Fruit fly (Drosophila melanogaster) whole organism, embryonic: ENCODE data around the gene Hr4.

Experiments used
- CG10267 ChIP-seq: fragments of 200-800 bp; sonication (Bioruptor generic); optimal IDR thresholded peaks from 2 replicates; lab custom pipeline; 2018; ENCODE audit warnings: missing biosample characterization, mild to moderate bottlenecking, missing genetic modification characterization, moderate library complexity
- CG10274 ChIP-seq: fragments of 200-800 bp; sonication (Bioruptor generic); optimal IDR thresholded peaks from 3 replicates; lab custom pipeline; 2017; ENCODE audit warnings: missing biosample characterization, mild to moderate bottlenecking, missing genetic modification characterization
- CG10366 ChIP-seq: fragments of 200-800 bp; sonication (Bioruptor generic); IDR thresholded peaks from 2 replicates; pipeline ENCODE4 v1.3.6; 2022; ENCODE audit warnings: missing biosample characterization, missing genetic modification characterization
- CG11560 ChIP-seq: fragments of 200-800 bp; sonication (Bioruptor generic); IDR thresholded peaks from 3 replicates; pipeline ENCODE4 v1.3.6; 2022; ENCODE audit warnings: missing biosample characterization, missing genetic modification characterization
- CG11695 ChIP-seq: fragments of 200-800 bp; sonication (Bioruptor generic); IDR thresholded peaks from 3 replicates; pipeline ENCODE4 v1.3.6; 2022; ENCODE audit warnings: missing biosample characterization, missing genetic modification characterization
- CG11696 ChIP-seq: fragments of 200-800 bp; sonication (Bioruptor generic); IDR thresholded peaks from 2 replicates; pipeline ENCODE4 v1.3.6; 2022; ENCODE audit warnings: missing biosample characterization, missing genetic modification characterization
- CG1233 ChIP-seq: fragments of 200-800 bp; sonication (Bioruptor generic); optimal IDR thresholded peaks from 4 replicates; lab custom pipeline; 2018; ENCODE audit warnings: missing biosample characterization, mild to moderate bottlenecking, missing genetic modification characterization
- CG13123 ChIP-seq: fragments of 200-800 bp; sonication (Bioruptor generic); optimal IDR thresholded peaks from 2 replicates; lab custom pipeline; 2016; ENCODE audit warnings: missing biosample characterization, missing genetic modification characterization
- CG15011 ChIP-seq: fragments of 200-800 bp; sonication (Bioruptor generic); optimal IDR thresholded peaks from 3 replicates; lab custom pipeline; 2018; ENCODE audit warnings: missing biosample characterization, mild to moderate bottlenecking, missing genetic modification characterization
- CG18599 ChIP-seq: fragments of 200-800 bp; sonication (Bioruptor generic); optimal IDR thresholded peaks from 3 replicates; lab custom pipeline; 2017; ENCODE audit warnings: missing biosample characterization, missing genetic modification characterization, mild to moderate bottlenecking, moderate library complexity, missing genetic modification reagents
- CG32767 ChIP-seq: fragments of 200-800 bp; sonication (Bioruptor generic); IDR thresholded peaks from 2 replicates; pipeline ENCODE4 v1.3.6; 2022; ENCODE audit warnings: missing biosample characterization, missing genetic modification characterization
- CG34224 ChIP-seq: fragments of 200-800 bp; sonication (Bioruptor generic); IDR thresholded peaks from 3 replicates; pipeline ENCODE4 v1.3.6; 2022; ENCODE audit warnings: missing biosample characterization, missing genetic modification characterization; ENCODE audit not compliant: partially characterized antibody
- CG3995 ChIP-seq: fragments of 200-800 bp; sonication (Bioruptor generic); optimal IDR thresholded peaks from 3 replicates; lab custom pipeline; 2016; ENCODE audit warnings: missing biosample characterization, missing genetic modification characterization
- CG4282 ChIP-seq: fragments of 200-800 bp; sonication (Bioruptor generic); optimal IDR thresholded peaks from 2 replicates; lab custom pipeline; 2016; ENCODE audit warnings: missing biosample characterization, missing genetic modification characterization
- CG4404 ChIP-seq: fragments of 200-800 bp; sonication (Bioruptor generic); IDR thresholded peaks from 2 replicates; pipeline ENCODE4 v1.3.6; 2022; ENCODE audit warnings: missing biosample characterization, missing genetic modification characterization
- CG7928 ChIP-seq: fragments of 200-800 bp; sonication (Bioruptor generic); optimal IDR thresholded peaks from 2 replicates; lab custom pipeline; 2017; ENCODE audit warnings: missing biosample characterization, mild to moderate bottlenecking, missing genetic modification characterization
- CG7963 ChIP-seq: fragments of 200-800 bp; sonication (Bioruptor generic); IDR thresholded peaks from 3 replicates; pipeline ENCODE4 v1.3.6; 2022; ENCODE audit warnings: missing biosample characterization, missing genetic modification characterization; ENCODE audit not compliant: partially characterized antibody
- CG8089 ChIP-seq: fragments of 200-800 bp; sonication (Bioruptor generic); optimal IDR thresholded peaks from 3 replicates; lab custom pipeline; 2016; ENCODE audit warnings: missing biosample characterization, missing genetic modification characterization
- CG8281 ChIP-seq: fragments of 200-800 bp; sonication (Bioruptor generic); optimal IDR thresholded peaks from 2 replicates; lab custom pipeline; 2018; ENCODE audit warnings: missing biosample characterization, mild to moderate bottlenecking, missing genetic modification characterization, moderate library complexity
- CG8478 ChIP-seq: fragments of >200 bp; optimal IDR thresholded peaks from 2 replicates; lab custom pipeline; 2018
- CG8765 ChIP-seq: fragments of 200-800 bp; sonication (Bioruptor generic); IDR thresholded peaks from 2 replicates; pipeline ENCODE4 v1.3.6; 2022; ENCODE audit warnings: missing biosample characterization, missing genetic modification characterization
- CG9797 ChIP-seq: fragments of 200-800 bp; sonication (Bioruptor generic); optimal IDR thresholded peaks from 3 replicates; lab custom pipeline; 2018; ENCODE audit warnings: missing biosample characterization, mild to moderate bottlenecking, missing genetic modification characterization
- Dbx ChIP-seq: fragments of 200-800 bp; sonication (Bioruptor generic); IDR thresholded peaks from 3 replicates; pipeline ENCODE4 v1.3.6; 2022; ENCODE audit warnings: missing biosample characterization, missing genetic modification characterization
- Dfd ChIP-seq, 2 experiments: fragments of >200 bp; optimal IDR thresholded peaks; 2 replicates each; lab custom pipeline; 2017; ENCODE audit warnings: missing biosample characterization in 2 of 2, missing genetic modification characterization in 2 of 2
- Drgx ChIP-seq: fragments of 200-800 bp; sonication (Bioruptor generic); IDR thresholded peaks from 2 replicates; pipeline ENCODE4 v1.3.6; 2022; ENCODE audit warnings: missing biosample characterization, missing genetic modification characterization
- HLH3B ChIP-seq: fragments of 200-800 bp; sonication (Bioruptor generic); IDR thresholded peaks from 2 replicates; pipeline ENCODE4 v1.3.6; 2022; ENCODE audit warnings: missing biosample characterization, missing genetic modification characterization
- HLH54F ChIP-seq: fragments of 200-800 bp; sonication (Bioruptor generic); optimal IDR thresholded peaks from 3 replicates; lab custom pipeline; 2016; ENCODE audit warnings: missing biosample characterization, missing genetic modification characterization
- Hmr ChIP-seq: fragments of 200-800 bp; sonication (Bioruptor generic); optimal IDR thresholded peaks from 3 replicates; lab custom pipeline; 2017; ENCODE audit warnings: mild to moderate bottlenecking, missing biosample characterization, missing genetic modification reagents, missing genetic modification characterization
- MESR4 ChIP-seq: fragments of 200-800 bp; sonication (Bioruptor generic); optimal IDR thresholded peaks from 2 replicates; lab custom pipeline; 2018; ENCODE audit warnings: missing biosample characterization, mild to moderate bottlenecking, missing genetic modification characterization, moderate library complexity
- PHDP ChIP-seq: fragments of 200-800 bp; sonication (Bioruptor generic); optimal IDR thresholded peaks from 3 replicates; lab custom pipeline; 2018; ENCODE audit warnings: missing biosample characterization, mild to moderate bottlenecking, missing genetic modification characterization, moderate library complexity
- Poxn ChIP-seq: fragments of 200-800 bp; sonication (Bioruptor generic); IDR thresholded peaks from 2 replicates; pipeline ENCODE4 v1.3.6; 2022; ENCODE audit warnings: missing biosample characterization, missing genetic modification characterization
- Stat92E ChIP-seq, 3 experiments: fragments of >200 bp in 2 of 3; fragments of 200-800 bp in 1 of 3; sonication (Bioruptor generic) in 1 of 3; optimal IDR thresholded peaks; 2 replicates each; lab custom pipeline; 2017 to 2019; ENCODE audit warnings: missing biosample characterization in 3 of 3, missing genetic modification characterization in 3 of 3, mild to moderate bottlenecking in 1 of 3, moderate library complexity in 1 of 3
- Vsx1 ChIP-seq: fragments of 200-800 bp; sonication (Bioruptor generic); optimal IDR thresholded peaks from 2 replicates; lab custom pipeline; 2017; ENCODE audit warnings: missing biosample characterization, mild to moderate bottlenecking, missing genetic modification characterization, missing genetic modification reagents
- ase ChIP-seq: fragments of 200-800 bp; sonication (Bioruptor generic); IDR thresholded peaks from 3 replicates; pipeline ENCODE4 v1.3.6; 2022; ENCODE audit warnings: missing biosample characterization, missing genetic modification characterization
- bab2 ChIP-seq: fragments of 200-800 bp; sonication (Bioruptor generic); optimal IDR thresholded peaks from 2 replicates; lab custom pipeline; 2016; ENCODE audit warnings: missing biosample characterization, missing genetic modification characterization
- chm ChIP-seq: fragments of 200-800 bp; sonication (Bioruptor generic); IDR thresholded peaks from 2 replicates; pipeline ENCODE4 v1.3.6; 2022; ENCODE audit warnings: missing biosample characterization, missing genetic modification characterization
- eve ChIP-seq, 2 experiments: fragments of >200 bp; optimal IDR thresholded peaks; 2 replicates each; lab custom pipeline; 2017; ENCODE audit warnings: missing biosample characterization in 2 of 2, missing genetic modification characterization in 2 of 2
- gro ChIP-seq: fragments of 200-800 bp; sonication (Bioruptor generic); optimal IDR thresholded peaks from 2 replicates; lab custom pipeline; 2016; ENCODE audit warnings: missing biosample characterization, missing genetic modification characterization
- insv ChIP-seq, 2 experiments: fragments of 200-800 bp; sonication (Bioruptor generic); optimal IDR thresholded peaks; 3 replicates each; lab custom pipeline; 2016 to 2018; ENCODE audit warnings: missing biosample characterization in 2 of 2, missing genetic modification characterization in 2 of 2
- jumu ChIP-seq: fragments of 200-800 bp; sonication (Bioruptor generic); optimal IDR thresholded peaks from 3 replicates; lab custom pipeline; 2016; ENCODE audit warnings: missing biosample characterization, missing genetic modification characterization
- kah ChIP-seq: fragments of 200-800 bp; sonication (Bioruptor generic); optimal IDR thresholded peaks from 2 replicates; lab custom pipeline; 2018; ENCODE audit warnings: missing biosample characterization, mild to moderate bottlenecking, missing genetic modification characterization
- kni ChIP-seq: fragments of 200-800 bp; sonication (Bioruptor generic); optimal IDR thresholded peaks from 3 replicates; lab custom pipeline; 2017; ENCODE audit warnings: mild to moderate bottlenecking, missing biosample characterization, missing genetic modification reagents, missing genetic modification characterization
- nom ChIP-seq: fragments of 200-800 bp; sonication (Bioruptor generic); optimal IDR thresholded peaks from 2 replicates; lab custom pipeline; 2017; ENCODE audit warnings: missing biosample characterization, missing genetic modification characterization, mild to moderate bottlenecking, moderate library complexity, missing genetic modification reagents
- pfk ChIP-seq: fragments of 200-800 bp; sonication (Bioruptor generic); optimal IDR thresholded peaks from 2 replicates; lab custom pipeline; 2018; ENCODE audit warnings: missing biosample characterization, mild to moderate bottlenecking, missing genetic modification characterization, moderate library complexity
- pita ChIP-seq: fragments of 200-800 bp; sonication (Bioruptor generic); optimal IDR thresholded peaks from 2 replicates; lab custom pipeline; 2017; ENCODE audit warnings: missing biosample characterization, mild to moderate bottlenecking, missing genetic modification characterization
- rib ChIP-seq: fragments of 200-800 bp; sonication (Bioruptor generic); IDR thresholded peaks from 2 replicates; pipeline ENCODE4 v1.3.6; 2022; ENCODE audit warnings: missing biosample characterization, missing genetic modification characterization
- schlank ChIP-seq: fragments of 200-800 bp; sonication (Bioruptor generic); optimal IDR thresholded peaks from 2 replicates; lab custom pipeline; 2018; ENCODE audit warnings: missing biosample characterization, mild to moderate bottlenecking, missing genetic modification characterization
- stwl ChIP-seq: fragments of 200-800 bp; sonication (Bioruptor generic); optimal IDR thresholded peaks from 3 replicates; lab custom pipeline; 2018; ENCODE audit warnings: missing biosample characterization, mild to moderate bottlenecking, missing genetic modification characterization, moderate library complexity
- sug ChIP-seq: fragments of 200-800 bp; optimal IDR thresholded peaks from 2 replicates; lab custom pipeline; 2019; ENCODE audit warnings: missing biosample characterization, mild to moderate bottlenecking, missing genetic modification characterization, moderate library complexity
- toy ChIP-seq: fragments of 200-800 bp; sonication (Bioruptor generic); IDR thresholded peaks from 2 replicates; pipeline ENCODE4 v1.3.6; 2022; ENCODE audit warnings: missing biosample characterization, missing genetic modification characterization
- vfl ChIP-seq: fragments of 200-800 bp; sonication (Bioruptor generic); optimal IDR thresholded peaks from 2 replicates; lab custom pipeline; 2016; ENCODE audit warnings: missing biosample characterization, missing genetic modification characterization
- zen2 ChIP-seq: fragments of 200-800 bp; sonication (Bioruptor generic); IDR thresholded peaks from 3 replicates; pipeline ENCODE4 v1.3.6; 2022; ENCODE audit warnings: missing biosample characterization, missing genetic modification characterization; ENCODE audit not compliant: partially characterized antibody

Hr4 gene

dm6 chrX:2012837-2013236, 71.1 kb downstream of the Hr4 start (continued):
- TF ChIP-seq PHDP (tag; lab: Kevin White, UChicago) (no peak), CG1233 (GFP tag; lab: Kevin White, UChicago) (peak; percentile 13), chm (GFP tag; lab: Robert Waterston, UW) (no peak), Dfd (GFP tag; optimal IDR thresholded peaks at IDR 0.05; lab: Kevin White, UChicago) (no peak), CG8478 (no peak), CG7963 (GFP tag; lab: Robert Waterston, UW) (no peak), zen2 (GFP tag; lab: Robert Waterston, UW) (no peak), CG4282 (GFP tag; lab: Kevin White, UChicago) (peak; percentile 17), Vsx1 (GFP tag; lab: Kevin White, UChicago) (no peak), Drgx (GFP tag; lab: Robert Waterston, UW) (peak; percentile 54; the same call in 1 of the 2 replicates), CG8089 (GFP tag; lab: Kevin White, UChicago) (no peak), pita (GFP tag; lab: Kevin White, UChicago) (no peak), CG11560 (tag; lab: Robert Waterston, UW) (no peak), Stat92E (GFP tag; optimal IDR thresholded peaks at IDR 0.05; lab: Kevin White, UChicago) (no peak), CG8281 (tag; lab: Kevin White, UChicago) (no peak), CG8765 (GFP tag; lab: Robert Waterston, UW) (no peak), CG18599 (GFP tag; lab: Kevin White, UChicago) (peak; percentile 64), CG10366 (no peak), ase (GFP tag; lab: Robert Waterston, UW) (no peak), eve (GFP tag; optimal IDR thresholded peaks at IDR 0.05; lab: Kevin White, UChicago) (no peak), kni (GFP tag; lab: Kevin White, UChicago) (no peak), Hmr (GFP tag; lab: Kevin White, UChicago) (peak; percentile 27), insv (GFP tag; optimal IDR thresholded peaks at IDR 0.05; lab: Kevin White, UChicago) (peak in 1 of 2 experiments; percentile 47), HLH3B (GFP tag; lab: Robert Waterston, UW) (no peak), gro (GFP tag; lab: Kevin White, UChicago) (peak; percentile 46), CG11696 (GFP tag; lab: Robert Waterston, UW) (no peak), Dbx (GFP tag; lab: Robert Waterston, UW) (no peak; the same call in 2 of the 3 replicates), toy (GFP tag; lab: Robert Waterston, UW) (no peak), CG15011 (GFP tag; lab: Kevin White, UChicago) (no peak), Poxn (GFP tag; lab: Robert Waterston, UW) (no peak), CG34224 (GFP tag; lab: Robert Waterston, UW) (no peak), CG32767 (GFP tag; lab: Robert Waterston, UW) (no peak), stwl (tag; lab: Kevin White, UChicago) (no peak), jumu (GFP tag; lab: Kevin White, UChicago) (no peak), vfl (GFP tag; lab: Kevin White, UChicago) (no peak), CG9797 (GFP tag; lab: Kevin White, UChicago) (no peak), bab2 (GFP tag; lab: Kevin White, UChicago) (no peak), kah (GFP tag; lab: Kevin White, UChicago) (no peak), CG7928 (no peak), HLH54F (GFP tag; lab: Kevin White, UChicago) (no peak), CG10274 (peak; percentile 21), nom (peak; percentile 60), CG10267 (tag; lab: Kevin White, UChicago) (peak; percentile 61), CG11695 (GFP tag; lab: Robert Waterston, UW) (no peak), pfk (GFP tag; lab: Kevin White, UChicago) (peak; percentile 69), CG13123 (no peak), MESR4 (no peak), schlank (tag; lab: Kevin White, UChicago) (peak; percentile 3), CG4404 (no peak), sug (tag; lab: Kevin White, UChicago) (no peak), rib (GFP tag; lab: Robert Waterston, UW) (no peak), CG3995 (peak; percentile 14)
